Fruit fly (Drosophila melanogaster) whole organism, wandering third instar larva: Measurements from ENCODE around the gene CG11263.

Experiments
- Abd-B ChIP-seq: fragments of >200 bp; optimal IDR thresholded peaks from 2 replicates; lab custom pipeline; 2017; ENCODE audit warnings: missing biosample characterization, missing genetic modification characterization
- CG32264 ChIP-seq: fragments of 200-800 bp; sonication (Bioruptor generic); optimal IDR thresholded peaks from 2 replicates; lab custom pipeline; 2016; ENCODE audit warnings: missing biosample characterization, missing genetic modification characterization
- CG9705 ChIP-seq: fragments of 200-800 bp; sonication (Bioruptor generic); optimal IDR thresholded peaks from 2 replicates; lab custom pipeline; 2018; ENCODE audit warnings: missing biosample characterization, mild to moderate bottlenecking, missing genetic modification characterization
- CrebA ChIP-seq: fragments of 200-800 bp; sonication (Bioruptor generic); optimal IDR thresholded peaks from 2 replicates; lab custom pipeline; 2016; ENCODE audit warnings: missing biosample characterization, mild to moderate bottlenecking, missing genetic modification characterization, borderline replicate concordance
- Dfd ChIP-seq: fragments of >200 bp; optimal IDR thresholded peaks from 2 replicates; lab custom pipeline; 2017; ENCODE audit warnings: missing biosample characterization, missing genetic modification characterization
- Dif ChIP-seq: fragments of 200-275, 200-300 bp; sonication (Bioruptor generic); optimal IDR thresholded peaks from 2 replicates; lab custom pipeline; 2018; ENCODE audit warnings: missing biosample characterization, missing genetic modification characterization; ENCODE audit not compliant: partially characterized antibody
- GATAd ChIP-seq: sonication (Bioruptor generic); optimal IDR thresholded peaks from 2 replicates; lab custom pipeline; 2016; ENCODE audit warnings: missing biosample characterization, missing genetic modification characterization
- HLH106 ChIP-seq: fragments of 200-800 bp; optimal IDR thresholded peaks from 3 replicates; lab custom pipeline; 2019; ENCODE audit warnings: missing biosample characterization, mild to moderate bottlenecking, missing genetic modification characterization, moderate library complexity
- Hnf4 ChIP-seq: fragments of 200-800 bp; sonication (Bioruptor generic); optimal IDR thresholded peaks from 2 replicates; lab custom pipeline; 2016; ENCODE audit warnings: missing biosample characterization, mild to moderate bottlenecking, missing genetic modification characterization
- Hr78 ChIP-seq: fragments of >200 bp; optimal IDR thresholded peaks from 2 replicates; lab custom pipeline; 2017; ENCODE audit warnings: missing biosample characterization, missing genetic modification characterization
- Hr83 ChIP-seq: fragments of 200-300 bp; sonication (Bioruptor generic); optimal IDR thresholded peaks from 2 replicates; lab custom pipeline; 2016; ENCODE audit warnings: missing biosample characterization, mild to moderate bottlenecking, missing genetic modification characterization, moderate library complexity; ENCODE audit not compliant: poor library complexity, severe bottlenecking
- Jra ChIP-seq: sonication (Bioruptor generic); optimal IDR thresholded peaks from 2 replicates; lab custom pipeline; 2016; ENCODE audit warnings: missing biosample characterization, missing genetic modification characterization
- Mio ChIP-seq: sonication (Bioruptor generic); optimal IDR thresholded peaks from 2 replicates; lab custom pipeline; 2016; ENCODE audit warnings: missing biosample characterization, missing genetic modification characterization
- Myc ChIP-seq: fragments of >200 bp; optimal IDR thresholded peaks from 2 replicates; lab custom pipeline; 2017
- N ChIP-seq: fragments of >200 bp; optimal IDR thresholded peaks from 2 replicates; lab custom pipeline; 2018; ENCODE audit warnings: missing biosample characterization, missing external identifiers, missing genetic modification characterization
- OdsH ChIP-seq: fragments of 200-800 bp; sonication (Bioruptor generic); optimal IDR thresholded peaks from 2 replicates; lab custom pipeline; 2016; ENCODE audit warnings: missing biosample characterization, mild to moderate bottlenecking, missing genetic modification characterization
- Rel ChIP-seq, 2 experiments: fragments of 200-800 bp; sonication (Bioruptor generic) in 1 of 2; optimal IDR thresholded peaks; 2 replicates in 1 of 2; 3 replicates in 1 of 2; lab custom pipeline; 2016 to 2019; ENCODE audit warnings: mild to moderate bottlenecking in 2 of 2, missing biosample characterization in 2 of 2, missing genetic modification characterization in 2 of 2, moderate library complexity in 1 of 2
- Sp1 ChIP-seq: fragments of 200-800 bp; sonication (Bioruptor generic); optimal IDR thresholded peaks from 3 replicates; lab custom pipeline; 2019; ENCODE audit warnings: missing biosample characterization, mild to moderate bottlenecking, missing genetic modification characterization, moderate library complexity
- Vsx2 ChIP-seq: fragments of 200-300, 225-300 bp; sonication (Bioruptor generic); optimal IDR thresholded peaks from 2 replicates; lab custom pipeline; 2018; ENCODE audit warnings: missing biosample characterization, missing genetic modification characterization; ENCODE audit not compliant: partially characterized antibody
- br ChIP-seq: fragments of 200-800 bp; sonication (Bioruptor generic); optimal IDR thresholded peaks from 2 replicates; lab custom pipeline; 2016; ENCODE audit warnings: missing biosample characterization, missing genetic modification characterization
- brk ChIP-seq: fragments of 200-800 bp; sonication (Bioruptor generic); optimal IDR thresholded peaks from 2 replicates; lab custom pipeline; 2016; ENCODE audit warnings: missing biosample characterization, mild to moderate bottlenecking, missing genetic modification characterization
- dl ChIP-seq, 2 experiments: fragments of 175-275, 200-275 bp in 1 of 2; fragments of 200-275 bp in 1 of 2; sonication (Bioruptor generic); optimal IDR thresholded peaks; lab custom pipeline; 2018; ENCODE audit warnings: mild to moderate bottlenecking in 2 of 2, missing biosample characterization in 2 of 2, missing genetic modification characterization in 2 of 2, moderate library complexity in 2 of 2; ENCODE audit not compliant: partially characterized antibody in 2 of 2, insufficient read depth in 1 of 2
- dmrt93B ChIP-seq: fragments of 200-800 bp; sonication (Bioruptor generic); optimal IDR thresholded peaks from 2 replicates; lab custom pipeline; 2018; ENCODE audit warnings: missing biosample characterization, mild to moderate bottlenecking, missing genetic modification characterization
- dsf ChIP-seq: sonication (Bioruptor generic); optimal IDR thresholded peaks from 2 replicates; lab custom pipeline; 2016; ENCODE audit warnings: missing biosample characterization, missing genetic modification characterization, borderline replicate concordance
- ey ChIP-seq: fragments of 200-800 bp; sonication (Bioruptor generic); optimal IDR thresholded peaks from 2 replicates; lab custom pipeline; 2016; ENCODE audit warnings: missing biosample characterization, missing genetic modification characterization
- foxo ChIP-seq, 2 experiments: fragments of 200-800 bp; sonication (Bioruptor generic); optimal IDR thresholded peaks; 2 replicates in 1 of 2; 3 replicates in 1 of 2; lab custom pipeline; 2016 to 2017; ENCODE audit warnings: missing biosample characterization in 2 of 2, missing genetic modification characterization in 2 of 2
- fru ChIP-seq: fragments of 200-800 bp; sonication (Bioruptor generic); optimal IDR thresholded peaks from 3 replicates; lab custom pipeline; 2016; ENCODE audit warnings: missing biosample characterization, mild to moderate bottlenecking, missing genetic modification characterization
- h ChIP-seq: fragments of 200-800 bp; sonication (Bioruptor generic); optimal IDR thresholded peaks from 3 replicates; lab custom pipeline; 2016; ENCODE audit warnings: missing biosample characterization, mild to moderate bottlenecking, missing genetic modification characterization
- jim ChIP-seq: fragments of 175-275, 200-325 bp; sonication (Bioruptor generic); optimal IDR thresholded peaks from 2 replicates; lab custom pipeline; 2016; ENCODE audit warnings: missing biosample characterization, mild to moderate bottlenecking, missing genetic modification characterization
- lola ChIP-seq: fragments of >200 bp; optimal IDR thresholded peaks from 2 replicates; lab custom pipeline; 2017; ENCODE audit warnings: missing biosample characterization, missing genetic modification characterization
- pan ChIP-seq: fragments of >200 bp; optimal IDR thresholded peaks from 2 replicates; lab custom pipeline; 2017
- psq ChIP-seq: fragments of 200-800 bp; sonication (Bioruptor generic); optimal IDR thresholded peaks from 3 replicates; lab custom pipeline; 2017; ENCODE audit warnings: missing biosample characterization, mild to moderate bottlenecking, missing genetic modification characterization, moderate library complexity
- rgr ChIP-seq: fragments of 200-800 bp; sonication (Bioruptor generic); optimal IDR thresholded peaks from 3 replicates; lab custom pipeline; 2016; ENCODE audit warnings: missing biosample characterization, mild to moderate bottlenecking, missing genetic modification characterization
- sage ChIP-seq: fragments of 200-800 bp; sonication (Bioruptor generic); optimal IDR thresholded peaks from 2 replicates; lab custom pipeline; 2016; ENCODE audit warnings: missing biosample characterization, mild to moderate bottlenecking, missing genetic modification characterization
- sv ChIP-seq: fragments of 200-800 bp; sonication (Bioruptor generic); optimal IDR thresholded peaks from 3 replicates; lab custom pipeline; 2016; ENCODE audit warnings: missing biosample characterization, missing genetic modification characterization
- tai ChIP-seq: sonication (Bioruptor generic); optimal IDR thresholded peaks from 2 replicates; lab custom pipeline; 2016; ENCODE audit warnings: missing biosample characterization, missing genetic modification characterization
- usp ChIP-seq: fragments of >200 bp; optimal IDR thresholded peaks from 2 replicates; lab custom pipeline; 2017; ENCODE audit warnings: missing biosample characterization, missing genetic modification characterization
- woc ChIP-seq: sonication (Bioruptor generic); optimal IDR thresholded peaks from 2 replicates; lab custom pipeline; 2016; ENCODE audit warnings: missing biosample characterization, mild to moderate bottlenecking, missing genetic modification characterization

The CG11263 gene

DNA sequence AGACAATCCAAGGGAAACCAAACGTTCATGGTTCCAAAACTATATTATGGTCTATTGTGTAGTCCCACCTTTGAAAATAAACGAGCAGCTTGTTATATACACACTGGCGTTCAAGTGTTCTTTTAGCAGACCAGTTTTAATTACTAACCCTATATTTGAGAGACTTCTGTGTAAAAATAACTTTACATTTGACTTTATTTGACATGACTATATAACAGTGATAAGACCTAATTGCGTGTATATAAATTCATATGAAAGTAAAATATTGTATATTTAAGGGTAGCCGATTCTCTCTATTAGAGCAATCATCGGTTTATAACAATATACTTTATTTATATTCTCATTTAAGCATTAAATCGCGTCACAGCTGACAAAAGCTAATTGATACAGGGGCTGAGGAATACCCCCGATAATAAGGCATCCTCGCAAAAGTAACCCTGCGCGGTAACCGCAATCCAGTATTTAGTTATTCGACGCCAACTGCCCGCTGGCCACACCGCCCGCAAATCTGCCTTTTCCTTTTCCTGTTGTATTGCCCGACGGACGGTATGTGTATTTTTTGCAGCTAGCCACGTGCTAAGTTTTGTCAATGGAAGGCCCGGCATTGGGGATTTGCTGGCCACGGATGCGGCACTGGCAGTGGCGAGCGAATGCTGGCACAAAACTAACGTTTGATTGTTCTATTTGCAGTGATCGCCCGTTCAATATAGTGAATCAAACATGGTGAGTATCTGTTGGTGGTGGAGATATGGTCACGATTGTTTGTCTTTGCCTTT, 34.9 kb downstream of the CG11263 start, which contains the start of gene RpS4 (continued):
- TF ChIP-seq sv (GFP tag; lab: Kevin White, UChicago), result peak; percentile 85

DNA sequence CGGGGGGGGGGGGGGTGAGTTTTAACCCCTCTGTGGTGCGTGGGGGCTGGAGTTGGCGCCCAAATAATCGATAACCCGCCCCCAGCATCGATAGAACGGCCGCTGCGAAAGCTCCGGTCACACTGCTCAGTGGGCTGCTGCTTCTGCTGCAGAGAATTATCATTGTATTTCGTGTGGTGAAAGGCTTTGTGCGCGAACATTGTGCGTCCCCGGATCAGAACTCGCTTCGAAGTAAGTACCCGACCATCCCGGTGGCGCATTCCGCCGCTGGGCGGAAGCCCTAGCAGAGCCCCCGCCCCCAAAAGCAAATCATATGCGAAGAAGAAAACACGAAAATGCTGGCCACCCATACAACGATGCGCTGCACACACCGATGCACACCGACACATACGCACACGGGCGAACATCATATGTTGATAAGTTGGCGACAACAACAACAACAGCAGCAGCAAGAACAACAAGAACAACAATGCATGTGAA, 37.8 kb downstream of the CG11263 start, which contains the start of gene Syx13:
Syx13 (plus strand) TSS at position 100 of the 480 bp plus-strand sequence.
- TF ChIP-seq Sp1 (GFP tag; lab: Kevin White, UChicago) (peak; percentile 44), tai (no peak), Hr78 (GFP tag; lab: Kevin White, UChicago) (no peak), Dfd (GFP tag; lab: Kevin White, UChicago) (no peak), dsf (GFP tag; lab: Kevin White, UChicago) (no peak), sage (GFP tag; lab: Kevin White, UChicago) (no peak), dl (GFP tag; optimal IDR thresholded peaks at IDR 0.05; lab: Kevin White, UChicago; ENCODE audit: insufficient read depth in 1 of 2, partially characterized antibody in 2 of 2) (no peak), rgr (peak; percentile 7), CrebA (no peak), HLH106 (peak; percentile 36), pan (lab: Kevin White, UChicago) (no peak), Dif (GFP tag; lab: Kevin White, UChicago) (peak; percentile 33), psq (GFP tag; lab: Kevin White, UChicago) (peak; percentile 60), brk (GFP tag; lab: Kevin White, UChicago) (no peak), Hnf4 (GFP tag; lab: Kevin White, UChicago) (no peak), CG9705 (GFP tag; lab: Kevin White, UChicago) (no peak), h (GFP tag; lab: Kevin White, UChicago) (peak; percentile 34), Rel (GFP tag; optimal IDR thresholded peaks at IDR 0.05; lab: Kevin White, UChicago) (no peak), Rel (tag; optimal IDR thresholded peaks at IDR 0.05; lab: Kevin White, UChicago) (peak; percentile 98), dmrt93B (GFP tag; lab: Kevin White, UChicago) (no peak), OdsH (GFP tag; lab: Kevin White, UChicago) (peak; percentile 42), Hr83 (GFP tag; lab: Kevin White, UChicago) (no peak), N (GFP tag; lab: Kevin White, UChicago) (peak; percentile 71), lola (GFP tag; lab: Kevin White, UChicago) (no peak), jim (GFP tag; lab: Kevin White, UChicago) (no peak), CG32264 (GFP tag; lab: Kevin White, UChicago) (no peak), Abd-B (GFP tag; lab: Kevin White, UChicago) (no peak), usp (GFP tag; lab: Kevin White, UChicago) (no peak), GATAd (no peak), br (GFP tag; lab: Kevin White, UChicago) (no peak), Mio (GFP tag; lab: Kevin White, UChicago) (no peak), sv (GFP tag; lab: Kevin White, UChicago) (no peak), ey (GFP tag; lab: Kevin White, UChicago) (no peak), woc (GFP tag; lab: Kevin White, UChicago) (no peak), foxo (GFP tag; optimal IDR thresholded peaks at IDR 0.05; lab: Kevin White, UChicago) (peak in 1 of 2 experiments; percentile 41), Myc (lab: Kevin White, UChicago) (no peak), fru (peak; percentile 15), Jra (GFP tag; lab: Kevin White, UChicago) (peak; percentile 29), Vsx2 (GFP tag; lab: Kevin White, UChicago) (no peak)
